Worm (Caenorhabditis elegans) whole organism, late embryonic: ENCODE measurements around the gene F44G4.5.

Source experiments
- C08G9.2 ChIP-seq: sonication (generic microtip); optimal IDR thresholded peaks from 2 replicates; lab custom pipeline; 2016; ENCODE audit warnings: mild to moderate bottlenecking, missing genetic modification characterization, moderate library complexity, missing compliant biosample characterization
- C38D4.7 ChIP-seq: fragments of 200-800 bp; sonication (Bioruptor generic); optimal IDR thresholded peaks from 2 replicates; lab custom pipeline; 2018; ENCODE audit warnings: mild to moderate bottlenecking, missing genetic modification characterization, moderate library complexity, missing compliant biosample characterization
- Y22D7AL.16 ChIP-seq: sonication (generic microtip); optimal IDR thresholded peaks from 2 replicates; lab custom pipeline; 2016; ENCODE audit warnings: missing genetic modification characterization, missing compliant biosample characterization
- ama-1 ChIP-seq: fragments of 150-350 bp; optimal IDR thresholded peaks from 2 replicates; lab custom pipeline; 2014
- ceh-18 ChIP-seq: sonication (generic microtip); optimal IDR thresholded peaks from 2 replicates; lab custom pipeline; 2016; ENCODE audit warnings: missing genetic modification characterization, missing compliant biosample characterization
- ceh-2 ChIP-seq: sonication (generic microtip); optimal IDR thresholded peaks from 2 replicates; lab custom pipeline; 2016; ENCODE audit warnings: missing genotype, missing genetic modification characterization, missing compliant biosample characterization
- ceh-24 ChIP-seq: sonication (generic microtip); optimal IDR thresholded peaks from 2 replicates; lab custom pipeline; 2016; ENCODE audit warnings: mild to moderate bottlenecking, missing genetic modification characterization, missing compliant biosample characterization
- ceh-30 ChIP-seq: fragments of 150-350 bp; optimal IDR thresholded peaks from 2 replicates; lab custom pipeline; 2014; ENCODE audit warnings: missing biosample characterization, missing genetic modification characterization
- ceh-31 ChIP-seq: sonication (generic microtip); optimal IDR thresholded peaks from 2 replicates; lab custom pipeline; 2016; ENCODE audit warnings: missing genetic modification characterization, missing compliant biosample characterization
- ceh-6 ChIP-seq: fragments of 200-800 bp; sonication (Bioruptor generic); optimal IDR thresholded peaks from 2 replicates; lab custom pipeline; 2018; ENCODE audit warnings: mild to moderate bottlenecking, missing genetic modification characterization, missing compliant biosample characterization
- che-1 ChIP-seq: sonication (generic microtip); optimal IDR thresholded peaks from 2 replicates; lab custom pipeline; 2016; ENCODE audit warnings: mild to moderate bottlenecking, missing genetic modification characterization, missing compliant biosample characterization
- dve-1 ChIP-seq: sonication (generic microtip); optimal IDR thresholded peaks from 2 replicates; lab custom pipeline; 2017; ENCODE audit warnings: antibody characterized with exemption, mild to moderate bottlenecking, missing genetic modification characterization, missing compliant biosample characterization
- elt-2 ChIP-seq: sonication (generic microtip); optimal IDR thresholded peaks from 2 replicates; lab custom pipeline; 2016; ENCODE audit warnings: missing genetic modification reagents, missing genetic modification characterization, missing compliant biosample characterization
- eyg-1 ChIP-seq: sonication (generic microtip); optimal IDR thresholded peaks from 2 replicates; lab custom pipeline; 2016; ENCODE audit warnings: missing genotype, missing genetic modification characterization, missing compliant biosample characterization
- fax-1 ChIP-seq: sonication (generic microtip); optimal IDR thresholded peaks from 2 replicates; lab custom pipeline; 2016; ENCODE audit warnings: missing genotype, missing genetic modification characterization, missing compliant biosample characterization
- fkh-10 ChIP-seq: fragments of 150-350 bp; optimal IDR thresholded peaks from 2 replicates; lab custom pipeline; 2014; ENCODE audit warnings: missing biosample characterization, missing genetic modification reagents, missing genetic modification characterization
- gmeb-2 ChIP-seq: sonication (generic microtip); optimal IDR thresholded peaks from 2 replicates; lab custom pipeline; 2016; ENCODE audit warnings: missing genetic modification characterization, inconsistent platforms, missing compliant biosample characterization
- hlh-15 ChIP-seq: sonication (generic microtip); optimal IDR thresholded peaks from 2 replicates; lab custom pipeline; 2016; ENCODE audit warnings: missing genetic modification characterization, missing compliant biosample characterization
- hlh-30 ChIP-seq: sonication (generic microtip); optimal IDR thresholded peaks from 2 replicates; lab custom pipeline; 2017; ENCODE audit warnings: antibody characterized with exemption, missing genetic modification characterization, missing compliant biosample characterization; ENCODE audit not compliant: insufficient read depth
- hlh-6 ChIP-seq: sonication (generic microtip); optimal IDR thresholded peaks from 2 replicates; lab custom pipeline; 2016; ENCODE audit warnings: missing genotype, missing genetic modification characterization, missing compliant biosample characterization
- hlh-8 ChIP-seq: sonication (generic microtip); optimal IDR thresholded peaks from 2 replicates; lab custom pipeline; 2016; ENCODE audit warnings: missing genotype, missing genetic modification characterization, missing compliant biosample characterization
- lim-6 ChIP-seq: sonication (generic microtip); optimal IDR thresholded peaks from 2 replicates; lab custom pipeline; 2016; ENCODE audit warnings: missing genetic modification characterization, missing compliant biosample characterization
- mec-3 ChIP-seq: sonication (generic microtip); optimal IDR thresholded peaks from 2 replicates; lab custom pipeline; 2016; ENCODE audit warnings: borderline replicate concordance, missing genetic modification characterization, missing compliant biosample characterization
- nhr-232 ChIP-seq: sonication (generic microtip); optimal IDR thresholded peaks from 2 replicates; lab custom pipeline; 2016; ENCODE audit warnings: missing genetic modification characterization, missing compliant biosample characterization
- odd-2 ChIP-seq: sonication (generic microtip); optimal IDR thresholded peaks from 2 replicates; lab custom pipeline; 2017; ENCODE audit warnings: antibody characterized with exemption, mild to moderate bottlenecking, missing genetic modification characterization, missing compliant biosample characterization
- pha-4 ChIP-seq: fragments of 150-350 bp; optimal IDR thresholded peaks from 2 replicates; lab custom pipeline; 2018; ENCODE audit warnings: missing biosample characterization, missing genetic modification reagents, missing genetic modification characterization
- ref-2 ChIP-seq: sonication (generic microtip); optimal IDR thresholded peaks from 2 replicates; lab custom pipeline; 2016; ENCODE audit warnings: missing genetic modification characterization, missing compliant biosample characterization
- sox-4 ChIP-seq: sonication (generic microtip); optimal IDR thresholded peaks from 2 replicates; lab custom pipeline; 2017; ENCODE audit warnings: mild to moderate bottlenecking, missing genetic modification characterization, inconsistent platforms, missing compliant biosample characterization
- tbx-2 ChIP-seq: sonication (generic microtip); optimal IDR thresholded peaks from 2 replicates; lab custom pipeline; 2016; ENCODE audit warnings: missing genetic modification characterization, missing compliant biosample characterization
- tbx-7 ChIP-seq: sonication (generic microtip); optimal IDR thresholded peaks from 2 replicates; lab custom pipeline; 2016; ENCODE audit warnings: missing genotype, missing genetic modification characterization, missing compliant biosample characterization
- ttx-3 ChIP-seq: sonication (generic microtip); optimal IDR thresholded peaks from 2 replicates; lab custom pipeline; 2016; ENCODE audit warnings: missing genetic modification reagents, missing genetic modification characterization, missing compliant biosample characterization
- unc-86 ChIP-seq: sonication (generic microtip); optimal IDR thresholded peaks from 2 replicates; lab custom pipeline; 2016; ENCODE audit warnings: missing genetic modification characterization, missing compliant biosample characterization
- zip-5 ChIP-seq: sonication (generic microtip); optimal IDR thresholded peaks from 2 replicates; lab custom pipeline; 2016; ENCODE audit warnings: missing genetic modification characterization, missing compliant biosample characterization
- ztf-16 ChIP-seq: sonication (generic microtip); optimal IDR thresholded peaks from 2 replicates; lab custom pipeline; 2017; ENCODE audit warnings: missing genetic modification characterization, missing compliant biosample characterization

F44G4.5 gene

DNA sequence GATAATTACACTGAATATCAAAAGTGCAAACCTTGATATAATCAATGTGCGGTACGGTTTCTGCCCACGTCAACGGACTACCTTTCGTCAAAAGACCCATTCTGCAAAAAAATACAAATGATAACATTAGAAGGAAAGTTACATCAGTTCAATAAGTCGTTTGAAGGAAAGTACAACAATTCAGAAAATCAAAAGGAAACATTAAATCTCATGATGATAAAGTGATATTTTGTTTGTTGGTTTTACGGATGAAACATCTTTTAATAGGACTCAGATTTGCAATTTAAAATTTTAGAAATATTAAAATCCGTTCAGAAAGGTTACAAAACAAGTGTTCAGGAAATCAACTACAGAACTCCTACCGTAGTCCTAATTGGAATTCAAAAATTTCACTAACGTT is 38.0 kb upstream of the F44G4.5 start, which contains the start of gene gcs-1:
gcs-1 (minus strand) TSS at position 101 of the 400 bp plus-strand sequence.
- no peak for TF ChIP-seq fax-1
- no peak for TF ChIP-seq mec-3 (tag; lab: Kevin White, UChicago)
- TF ChIP-seq zip-5 = no peak
- TF ChIP-seq nhr-232 = no peak
- no peak for TF ChIP-seq lim-6
- no peak for TF ChIP-seq ceh-24
- TF ChIP-seq eyg-1 = no peak
- TF ChIP-seq ama-1 (lab: Kevin White, UChicago) = no peak
- TF ChIP-seq sox-4 (tag; lab: Kevin White, UChicago) = no peak
- TF ChIP-seq hlh-30 (tag; lab: Kevin White, UChicago) = no peak
- TF ChIP-seq ceh-6 = no peak
- no peak for TF ChIP-seq Y22D7AL.16
- no peak for TF ChIP-seq tbx-2 (tag; lab: Kevin White, UChicago)
- no peak for TF ChIP-seq ceh-31 (tag; lab: Kevin White, UChicago)
- TF ChIP-seq, all 69 proteins: peak for 0

- TF ChIP-seq unc-86 = no peak
- no peak for TF ChIP-seq odd-2 (tag; lab: Kevin White, UChicago)
- no peak for TF ChIP-seq ref-2 (tag; lab: Kevin White, UChicago)
- TF ChIP-seq che-1 (tag; lab: Kevin White, UChicago) = no peak
- no peak for TF ChIP-seq ttx-3 (tag; lab: Kevin White, UChicago)
- TF ChIP-seq hlh-6 = no peak
- TF ChIP-seq tbx-2 (tag; lab: Kevin White, UChicago) = no peak
- no peak for TF ChIP-seq C38D4.7
- TF ChIP-seq, all 69 proteins: peak for 0
Measured at ce11 chrII:9033034-9033433, 32.8 kb upstream of the F44G4.5 start.

- TF ChIP-seq C08G9.2 (tag; lab: Kevin White, UChicago) = no peak
Measured at ce11 chrII:9031891-9032290, 31.7 kb upstream of the F44G4.5 start.

- TF ChIP-seq fkh-10 = no peak
- TF ChIP-seq ceh-30 (tag; lab: Kevin White, UChicago) = no peak
- TF ChIP-seq nhr-232 = no peak
- TF ChIP-seq dve-1 (tag; lab: Kevin White, UChicago) = no peak
- no peak for TF ChIP-seq hlh-15 (tag; lab: Kevin White, UChicago)
- TF ChIP-seq mec-3 (tag; lab: Kevin White, UChicago) = no peak
- no peak for TF ChIP-seq ceh-31 (tag; lab: Kevin White, UChicago)
- TF ChIP-seq ceh-2 (tag; lab: Kevin White, UChicago) = no peak
- TF ChIP-seq hlh-6 = no peak
- no peak for TF ChIP-seq odd-2 (tag; lab: Kevin White, UChicago)
- no peak for TF ChIP-seq sox-4 (tag; lab: Kevin White, UChicago)
- no peak for TF ChIP-seq tbx-7 (tag; lab: Kevin White, UChicago)
- TF ChIP-seq ztf-16 (tag; lab: Kevin White, UChicago) = no peak
- TF ChIP-seq pha-4 (tag; lab: Kevin White, UChicago) = no peak
- no peak for TF ChIP-seq hlh-8 (tag; lab: Kevin White, UChicago)
- TF ChIP-seq elt-2 = no peak
- TF ChIP-seq gmeb-2 = no peak
- TF ChIP-seq C08G9.2 (tag; lab: Kevin White, UChicago) = no peak
Measured at ce11 chrII:9029218-9029672, 29.0 kb upstream of the F44G4.5 start, which contains the start of gene F37B12.1. Gene F37B12.1 (minus strand): TSS chrII:9029268.

- TF ChIP-seq pha-4 (tag; lab: Kevin White, UChicago) (no peak), ceh-18 (tag; lab: Kevin White, UChicago) (no peak), ceh-6 (no peak), tbx-2 (tag; lab: Kevin White, UChicago) (no peak), C38D4.7 (no peak), che-1 (tag; lab: Kevin White, UChicago) (no peak), fax-1 (no peak), eyg-1 (no peak), Y22D7AL.16 (no peak)
- TF ChIP-seq, all 69 proteins: peak for 0
Measured at ce11 chrII:9028096-9028495, 27.9 kb upstream of the F44G4.5 start.
